Fruit fly (Drosophila melanogaster): ENCODE results near the gene CG4374.

DNA sequence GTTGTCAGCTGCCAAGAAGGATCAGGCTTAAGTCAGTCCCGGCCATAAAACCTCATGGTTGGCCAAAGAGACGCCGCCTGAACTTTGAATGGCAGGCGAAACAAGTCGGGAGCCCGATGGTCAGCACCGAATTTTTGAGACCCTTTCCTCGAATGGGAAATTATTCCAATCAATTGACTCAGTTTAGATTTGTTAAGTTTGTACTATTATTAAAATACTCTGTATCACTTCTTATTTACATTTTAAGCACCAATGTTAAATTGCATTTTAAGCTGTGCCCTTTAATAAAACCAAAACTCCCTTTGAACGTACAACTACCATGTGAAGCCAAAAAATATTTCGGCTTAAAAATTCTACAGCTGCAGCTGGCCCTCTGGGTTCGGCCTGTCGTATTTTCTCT is 14.7 kb upstream of the CG4374 start:
- TF ChIP-seq CG8478 (optimal IDR thresholded peaks at IDR 0.05), result no peak
- no peak for TF ChIP-seq CTCF (optimal IDR thresholded peaks at IDR 0.05)
